Fruit fly (Drosophila melanogaster) whole organism, prepupa: ENCODE results near the gene CG44837.
A peak's percentile ranks its signal among the peaks of the same experiment; 100 is the strongest.

Experiments
- CG10631 ChIP-seq: fragments of 200-800 bp; sonication (Bioruptor generic); optimal IDR thresholded peaks from 2 replicates; lab custom pipeline; 2016; ENCODE audit warnings: missing biosample characterization, missing genetic modification characterization
- CG10669 ChIP-seq: fragments of 200-800 bp; sonication (Bioruptor generic); optimal IDR thresholded peaks from 3 replicates; lab custom pipeline; 2018; ENCODE audit warnings: missing biosample characterization, mild to moderate bottlenecking, missing genetic modification characterization, moderate library complexity
- CG11294 ChIP-seq: fragments of 200-800 bp; sonication (Bioruptor generic); IDR thresholded peaks from 2 replicates; pipeline ENCODE4 v1.3.6; 2022; ENCODE audit warnings: missing biosample characterization, missing genetic modification characterization
- CG11762 ChIP-seq: fragments of 200-800 bp; sonication (Bioruptor generic); optimal IDR thresholded peaks from 3 replicates; lab custom pipeline; 2016; ENCODE audit warnings: missing biosample characterization, missing genetic modification characterization; ENCODE audit not compliant: insufficient read depth
- CG1621 ChIP-seq: fragments of 200-800 bp; sonication (Bioruptor generic); optimal IDR thresholded peaks from 3 replicates; lab custom pipeline; 2018; ENCODE audit warnings: missing biosample characterization, mild to moderate bottlenecking, missing genetic modification characterization
- CG3032 ChIP-seq: fragments of 200-800 bp; optimal IDR thresholded peaks from 2 replicates; lab custom pipeline; 2019; ENCODE audit warnings: missing biosample characterization, mild to moderate bottlenecking, missing genetic modification characterization, moderate library complexity
- CG31627 ChIP-seq: fragments of 200-800 bp; sonication (Bioruptor generic); optimal IDR thresholded peaks from 3 replicates; lab custom pipeline; 2016; ENCODE audit warnings: missing biosample characterization, missing genetic modification characterization
- CG32006 ChIP-seq: fragments of 200-800 bp; sonication (Bioruptor generic); optimal IDR thresholded peaks from 3 replicates; lab custom pipeline; 2017; ENCODE audit warnings: missing biosample characterization, mild to moderate bottlenecking, missing genetic modification characterization
- CG34406 ChIP-seq: fragments of 200-800 bp; sonication (Bioruptor generic); optimal IDR thresholded peaks from 3 replicates; lab custom pipeline; 2016; ENCODE audit warnings: missing biosample characterization, missing genetic modification characterization
- CG3919 ChIP-seq: fragments of 200-800 bp; sonication (Bioruptor generic); optimal IDR thresholded peaks from 3 replicates; lab custom pipeline; 2016; ENCODE audit warnings: missing biosample characterization, missing genetic modification characterization
- CG4318 ChIP-seq: fragments of 200-800 bp; sonication (Bioruptor generic); optimal IDR thresholded peaks from 3 replicates; lab custom pipeline; 2017; ENCODE audit warnings: missing biosample characterization, mild to moderate bottlenecking, missing genetic modification characterization
- CG6163 ChIP-seq: fragments of 200-800 bp; sonication (Bioruptor generic); IDR thresholded peaks from 3 replicates; pipeline ENCODE4 v1.3.6; 2022; ENCODE audit warnings: missing biosample characterization, missing genetic modification characterization
- CG6276 ChIP-seq: fragments of 200-800 bp; sonication (Bioruptor generic); optimal IDR thresholded peaks from 2 replicates; lab custom pipeline; 2017; ENCODE audit warnings: missing biosample characterization, mild to moderate bottlenecking, missing genetic modification characterization
- CG6808 ChIP-seq: fragments of 200-800 bp; sonication (Bioruptor generic); optimal IDR thresholded peaks from 3 replicates; lab custom pipeline; 2017; ENCODE audit warnings: missing biosample characterization, missing genetic modification characterization, mild to moderate bottlenecking, moderate library complexity, missing genetic modification reagents
- CG6854 ChIP-seq: fragments of 200-800 bp; sonication (Bioruptor generic); optimal IDR thresholded peaks from 2 replicates; lab custom pipeline; 2017; ENCODE audit warnings: missing biosample characterization, mild to moderate bottlenecking, missing genetic modification characterization
- CG7368 ChIP-seq: fragments of 200-800 bp; sonication (Bioruptor generic); optimal IDR thresholded peaks from 3 replicates; lab custom pipeline; 2016; ENCODE audit warnings: missing biosample characterization, missing genetic modification characterization
- CG8119 ChIP-seq: fragments of 200-800 bp; sonication (Bioruptor generic); IDR thresholded peaks from 3 replicates; pipeline ENCODE4 v1.3.6; 2022; ENCODE audit warnings: missing biosample characterization, missing genetic modification characterization
- CG8632 ChIP-seq: fragments of 200-800 bp; sonication (Bioruptor generic); optimal IDR thresholded peaks from 3 replicates; lab custom pipeline; 2016; ENCODE audit warnings: missing biosample characterization, missing genetic modification characterization
- CG9139 ChIP-seq: fragments of 200-800 bp; sonication (Bioruptor generic); optimal IDR thresholded peaks from 3 replicates; lab custom pipeline; 2017; ENCODE audit warnings: missing biosample characterization, mild to moderate bottlenecking, missing genetic modification characterization
- Eip75B ChIP-seq: fragments of 200-800 bp; sonication (Bioruptor generic); optimal IDR thresholded peaks from 3 replicates; lab custom pipeline; 2016; ENCODE audit warnings: missing biosample characterization, missing genetic modification characterization
- Eip78C ChIP-seq: fragments of 200-800 bp; sonication (Bioruptor generic); peaks from one replicate; lab custom pipeline; 2016; ENCODE audit warnings: missing biosample characterization, missing genetic modification characterization
- Ets21C ChIP-seq: fragments of 200-800 bp; sonication (Bioruptor generic); optimal IDR thresholded peaks from 3 replicates; lab custom pipeline; 2016; ENCODE audit warnings: missing biosample characterization, missing genetic modification characterization
- Ets96B ChIP-seq: fragments of 200-800 bp; optimal IDR thresholded peaks from 2 replicates; lab custom pipeline; 2019; ENCODE audit warnings: missing biosample characterization, mild to moderate bottlenecking, missing genetic modification characterization, moderate library complexity
- Gug ChIP-seq: fragments of 200-800 bp; sonication (Bioruptor generic); IDR thresholded peaks from 2 replicates; pipeline ENCODE4 v1.3.6; 2022; ENCODE audit warnings: missing biosample characterization, missing genetic modification characterization
- Hr38 ChIP-seq: sonication (Bioruptor generic); optimal IDR thresholded peaks from 2 replicates; lab custom pipeline; 2016; ENCODE audit warnings: missing biosample characterization, missing genetic modification characterization
- Hr4 ChIP-seq: fragments of 200-800 bp; sonication (Bioruptor generic); optimal IDR thresholded peaks from 3 replicates; lab custom pipeline; 2016; ENCODE audit warnings: missing biosample characterization, missing genetic modification characterization
- Met ChIP-seq: fragments of 200-800 bp; sonication (Bioruptor generic); optimal IDR thresholded peaks from 3 replicates; lab custom pipeline; 2016; ENCODE audit warnings: missing biosample characterization, missing genetic modification characterization
- Smox ChIP-seq: fragments of 200-800 bp; sonication (Bioruptor generic); optimal IDR thresholded peaks from 3 replicates; lab custom pipeline; 2016; ENCODE audit warnings: missing biosample characterization, missing genetic modification characterization
- Sox14 ChIP-seq: fragments of 200-800 bp; sonication (Bioruptor generic); optimal IDR thresholded peaks from 3 replicates; lab custom pipeline; 2016; ENCODE audit warnings: missing biosample characterization, missing genetic modification characterization
- Sox15 ChIP-seq: fragments of 200-800 bp; sonication (Bioruptor generic); optimal IDR thresholded peaks from 3 replicates; lab custom pipeline; 2016; ENCODE audit warnings: missing biosample characterization, missing genetic modification characterization
- achi ChIP-seq: fragments of 200-800 bp; sonication (Bioruptor generic); optimal IDR thresholded peaks from 3 replicates; lab custom pipeline; 2016; ENCODE audit warnings: missing biosample characterization, missing genetic modification characterization
- cyc ChIP-seq: fragments of 200-800 bp; sonication (Bioruptor generic); optimal IDR thresholded peaks from 3 replicates; lab custom pipeline; 2016; ENCODE audit warnings: missing biosample characterization, missing genetic modification characterization
- dsx ChIP-seq: fragments of 200-800 bp; optimal IDR thresholded peaks from 3 replicates; lab custom pipeline; 2019; ENCODE audit warnings: missing biosample characterization, mild to moderate bottlenecking, missing genetic modification characterization, moderate library complexity; ENCODE audit not compliant: poor library complexity, severe bottlenecking
- eg ChIP-seq: fragments of 200-800 bp; sonication (Bioruptor generic); IDR thresholded peaks from 3 replicates; pipeline ENCODE4 v1.3.6; 2022; ENCODE audit warnings: missing biosample characterization, missing genetic modification characterization
- esn ChIP-seq: fragments of 200-800 bp; sonication (Bioruptor generic); optimal IDR thresholded peaks from 2 replicates; lab custom pipeline; 2016; ENCODE audit warnings: missing biosample characterization, mild to moderate bottlenecking, missing genetic modification characterization, moderate library complexity
- fd85E ChIP-seq: fragments of 200-800 bp; sonication (Bioruptor generic); optimal IDR thresholded peaks from 3 replicates; lab custom pipeline; 2016; ENCODE audit warnings: missing biosample characterization, missing genetic modification characterization
- fkh ChIP-seq: fragments of 200-800 bp; sonication (Bioruptor generic); optimal IDR thresholded peaks from 3 replicates; lab custom pipeline; 2017; ENCODE audit warnings: missing biosample characterization, mild to moderate bottlenecking, missing genetic modification characterization, moderate library complexity
- lz ChIP-seq: fragments of 200-800 bp; sonication (Bioruptor generic); optimal IDR thresholded peaks from 3 replicates; lab custom pipeline; 2016; ENCODE audit warnings: missing biosample characterization, missing genetic modification characterization
- pdm3 ChIP-seq: fragments of 200-800 bp; sonication (Bioruptor generic); optimal IDR thresholded peaks from 3 replicates; lab custom pipeline; 2016; ENCODE audit warnings: missing biosample characterization, missing genetic modification characterization
- salr ChIP-seq, 2 experiments: fragments of 200-800 bp; sonication (Bioruptor generic); optimal IDR thresholded peaks; 3 replicates each; lab custom pipeline; 2016 to 2018; ENCODE audit warnings: missing biosample characterization in 2 of 2, missing genetic modification characterization in 2 of 2, mild to moderate bottlenecking in 1 of 2
- ss ChIP-seq, 2 experiments: fragments of 200-800 bp; sonication (Bioruptor generic); optimal IDR thresholded peaks; 2 replicates in 1 of 2; 3 replicates in 1 of 2; lab custom pipeline; 2017 to 2018; ENCODE audit warnings: mild to moderate bottlenecking in 2 of 2, missing biosample characterization in 2 of 2, missing genetic modification characterization in 2 of 2, moderate library complexity in 1 of 2
- svp ChIP-seq: fragments of 200-800 bp; sonication (Bioruptor generic); peaks from one replicate; lab custom pipeline; 2016; ENCODE audit warnings: missing biosample characterization, missing genetic modification characterization
- topi ChIP-seq: fragments of 200-800 bp; sonication (Bioruptor generic); optimal IDR thresholded peaks from 3 replicates; lab custom pipeline; 2016; ENCODE audit warnings: missing biosample characterization, missing genetic modification characterization

CG44837 gene

DNA sequence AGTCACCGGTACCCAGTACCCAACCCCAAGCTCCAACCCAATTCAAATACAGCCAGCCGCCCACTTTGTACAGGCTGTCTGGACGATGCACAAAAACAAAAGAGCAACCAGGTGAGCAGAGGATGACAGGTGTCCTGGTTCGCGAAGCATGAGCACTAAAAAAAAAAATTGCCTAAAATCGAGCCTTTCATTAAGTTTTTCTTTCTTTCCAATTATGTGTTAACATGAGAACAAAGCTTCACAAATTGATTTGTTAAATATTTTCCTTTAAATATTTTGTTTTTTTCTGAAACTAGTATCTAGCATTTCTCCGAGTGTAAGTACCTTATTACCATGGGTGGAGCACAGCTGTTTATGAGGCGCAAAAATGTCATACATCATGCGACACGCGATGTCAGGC is 63.9 kb downstream of the CG44837 start (continued):
- TF ChIP-seq CG8119 (GFP tag; lab: Robert Waterston, UW), result 0 out of 3 replicates have a peak, but pooled peaks have one; percentile 42
- no peak for TF ChIP-seq CG34406 (GFP tag; lab: Kevin White, UChicago)
- TF ChIP-seq, all 60 proteins: peak for 20

DNA sequence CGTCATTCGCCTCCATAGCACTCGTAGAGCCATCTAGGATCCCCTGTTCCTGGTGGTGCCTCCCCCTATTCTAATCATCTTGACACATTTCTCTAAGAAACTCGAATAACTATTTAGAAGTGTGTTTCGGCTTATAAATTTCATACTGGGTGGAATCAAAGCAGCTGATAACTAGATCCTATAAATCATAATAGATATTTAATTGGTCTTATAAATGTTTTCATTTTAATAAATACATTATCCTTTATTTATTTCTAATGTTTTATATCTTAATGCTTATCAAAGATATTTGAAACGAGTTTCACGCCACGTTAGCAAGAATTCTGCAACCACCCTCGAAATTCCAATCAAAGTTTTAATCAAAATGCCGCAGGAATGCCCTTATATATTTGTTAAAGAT is 67.5 kb downstream of the CG44837 start, which contains the start of gene CG5906:
Gene CG5906 (minus strand): TSS at position 101 of the 400 bp plus-strand sequence.
- no peak for TF ChIP-seq CG11294 (GFP tag; lab: Robert Waterston, UW)
- TF ChIP-seq CG3919, result no peak
- TF ChIP-seq Ets21C (GFP tag; lab: Kevin White, UChicago), result no peak
- TF ChIP-seq topi (GFP tag; lab: Kevin White, UChicago), result no peak
- TF ChIP-seq CG10669 (GFP tag; lab: Kevin White, UChicago), result no peak

DNA sequence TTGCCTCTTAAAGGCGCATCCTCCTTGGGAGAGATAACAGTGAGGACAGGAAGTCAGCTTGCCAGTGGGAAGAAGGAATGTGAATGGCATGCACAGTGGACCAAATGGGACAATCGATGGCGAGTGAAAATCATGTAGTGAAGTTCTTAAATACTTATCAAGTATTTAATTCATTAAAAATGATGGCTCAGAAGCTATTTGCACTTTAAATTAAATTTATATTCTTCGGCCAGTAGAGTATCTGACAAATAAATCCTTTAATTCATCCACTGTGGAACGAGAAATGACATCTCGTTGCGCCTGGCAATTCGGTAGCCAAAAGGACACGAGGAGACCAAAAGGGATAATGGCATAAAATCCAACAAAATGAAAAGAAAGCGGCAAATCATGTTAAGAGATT is 69.3 kb downstream of the CG44837 start:
- TF ChIP-seq svp (peak; percentile 46), Eip78C (GFP tag; lab: Kevin White, UChicago) (peak; percentile 60), esn (peak; percentile 1), Met (GFP tag; lab: Kevin White, UChicago) (peak; percentile 14), fd85E (GFP tag; lab: Kevin White, UChicago) (no peak)

DNA sequence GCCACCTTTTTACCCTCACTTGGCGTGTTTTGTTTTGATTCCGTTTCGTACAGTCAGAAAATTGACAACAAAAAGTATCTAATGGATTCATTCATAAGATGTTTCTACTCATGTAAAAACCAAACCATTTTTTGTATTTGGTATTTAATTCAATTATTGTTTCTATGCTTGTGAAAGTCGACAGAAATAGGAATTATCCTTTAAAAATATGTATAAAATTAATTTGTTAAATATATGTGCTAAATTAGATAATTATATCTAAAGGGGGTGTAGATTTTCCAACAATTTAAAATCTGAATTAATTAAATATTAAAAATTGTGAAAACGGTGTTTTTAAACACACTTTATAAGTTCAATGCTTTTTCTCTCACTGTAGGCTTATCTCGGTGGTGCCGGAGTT is 75.1 kb downstream of the CG44837 start:
- TF ChIP-seq Eip78C (GFP tag; lab: Kevin White, UChicago) (peak; percentile 46), CG1621 (no peak), svp (peak; percentile 43), achi (GFP tag; lab: Kevin White, UChicago) (no peak), CG8632 (GFP tag; lab: Kevin White, UChicago) (no peak), CG31627 (GFP tag; lab: Kevin White, UChicago) (no peak), pdm3 (GFP tag; lab: Kevin White, UChicago) (no peak), CG10631 (peak; percentile 16), Hr4 (GFP tag; lab: Kevin White, UChicago) (no peak), Gug (GFP tag; lab: Robert Waterston, UW) (no peak), Smox (GFP tag; lab: Kevin White, UChicago) (no peak), CG6854 (no peak), CG6163 (GFP tag; lab: Robert Waterston, UW) (no peak), ss (GFP tag; optimal IDR thresholded peaks at IDR 0.05; lab: Kevin White, UChicago) (peak in 1 of 2 experiments; percentile 36), CG6276 (GFP tag; lab: Kevin White, UChicago) (no peak), Sox14 (GFP tag; lab: Kevin White, UChicago) (no peak), CG3032 (tag; lab: Kevin White, UChicago) (no peak), CG32006 (peak; percentile 11), CG11762 (GFP tag; lab: Kevin White, UChicago) (no peak), fkh (GFP tag; lab: Kevin White, UChicago) (no peak), salr (GFP tag; optimal IDR thresholded peaks at IDR 0.05; lab: Kevin White, UChicago) (no peak), Ets21C (GFP tag; lab: Kevin White, UChicago) (no peak), CG7368 (no peak), dsx (peak; percentile 8), Hr38 (GFP tag; lab: Kevin White, UChicago) (no peak), CG6808 (GFP tag; lab: Kevin White, UChicago) (peak; percentile 13), topi (GFP tag; lab: Kevin White, UChicago) (no peak), CG4318 (GFP tag; lab: Kevin White, UChicago) (no peak), Ets96B (peak; percentile 34), fd85E (GFP tag; lab: Kevin White, UChicago) (no peak), cyc (no peak), Eip75B (GFP tag; lab: Kevin White, UChicago) (no peak), Sox15 (no peak), CG9139 (no peak), eg (no peak), lz (GFP tag; lab: Kevin White, UChicago) (no peak)
- TF ChIP-seq, all 60 proteins: peak for 8
